Worm (Caenorhabditis elegans) whole organism, L1 larva: Measurements from ENCODE around the gene srd-67.
A peak's percentile ranks its signal among the peaks of the same experiment; 100 is the strongest.
"Not testable (repeated sequence)": the region's sequence is repeated elsewhere in the genome, so short reads cannot be mapped to it uniquely, and the experiment has no call there.

ENCODE experiments used
- C34B4.2 ChIP-seq: sonication (generic microtip); optimal IDR thresholded peaks from 2 replicates; lab custom pipeline; 2017; ENCODE audit warnings: mild to moderate bottlenecking, missing genetic modification characterization, missing compliant biosample characterization
- Y116A8C.19 ChIP-seq: sonication (generic microtip); optimal IDR thresholded peaks from 2 replicates; lab custom pipeline; 2016; ENCODE audit warnings: missing compliant biosample characterization, missing genetic modification characterization, borderline replicate concordance
- alr-1 ChIP-seq: fragments of 200-800 bp; sonication (Bioruptor generic); optimal IDR thresholded peaks from 2 replicates; lab custom pipeline; 2018; ENCODE audit warnings: borderline replicate concordance, mild to moderate bottlenecking, missing genetic modification characterization, missing compliant biosample characterization
- blmp-1 ChIP-seq: fragments of 150-350 bp; optimal IDR thresholded peaks from 2 replicates; lab custom pipeline; 2014; ENCODE audit warnings: missing biosample characterization, missing genetic modification characterization
- ceh-8 ChIP-seq: fragments of 200-800 bp; sonication (Bioruptor generic); optimal IDR thresholded peaks from 2 replicates; lab custom pipeline; 2018; ENCODE audit warnings: mild to moderate bottlenecking, missing genetic modification characterization, moderate library complexity, missing compliant biosample characterization
- dpl-1 ChIP-seq, 3 experiments: fragments of 150-350 bp in 2 of 3; sonication (generic microtip) in 1 of 3; optimal IDR thresholded peaks; 2 replicates each; lab custom pipeline; 2014 to 2017; ENCODE audit warnings: missing biosample characterization in 3 of 3, missing genetic modification characterization in 3 of 3, missing genetic modification reagents in 3 of 3
- dsc-1 ChIP-seq: sonication (generic microtip); optimal IDR thresholded peaks from 2 replicates; lab custom pipeline; 2016; ENCODE audit warnings: mild to moderate bottlenecking, missing genetic modification characterization, missing compliant biosample characterization
- efl-1 ChIP-seq, 4 experiments: fragments of 150-350 bp; optimal IDR thresholded peaks in 3 of 4; peaks in 1 of 4; 1 replicate in 1 of 4; 2 replicates in 3 of 4; lab custom pipeline; 2014; ENCODE audit warnings: missing biosample characterization in 2 of 4, missing genetic modification characterization in 2 of 4, missing genetic modification reagents in 2 of 4
- elt-2 ChIP-seq: sonication (generic microtip); optimal IDR thresholded peaks from 2 replicates; lab custom pipeline; 2016; ENCODE audit warnings: missing genetic modification characterization, mild to moderate bottlenecking, inconsistent platforms, missing compliant biosample characterization, missing genetic modification reagents
- fkh-8 ChIP-seq: sonication (generic microtip); optimal IDR thresholded peaks from 2 replicates; lab custom pipeline; 2016; ENCODE audit warnings: mild to moderate bottlenecking, missing genetic modification characterization, missing compliant biosample characterization
- jun-1 ChIP-seq: fragments of 150-350 bp; optimal IDR thresholded peaks from 2 replicates; lab custom pipeline; 2014; ENCODE audit warnings: missing biosample characterization, missing genetic modification reagents, missing genetic modification characterization
- mdl-1 ChIP-seq, 2 experiments: fragments of 150-350 bp; optimal IDR thresholded peaks; 2 replicates each; lab custom pipeline; 2014 to 2017; ENCODE audit warnings: missing biosample characterization in 2 of 2, missing genetic modification characterization in 2 of 2, inconsistent platforms in 1 of 2
- mep-1 ChIP-seq: fragments of 150-350 bp; optimal IDR thresholded peaks from 2 replicates; lab custom pipeline; 2014; ENCODE audit warnings: missing biosample characterization, missing genetic modification characterization
- nhr-19 ChIP-seq: fragments of 200-800 bp; sonication (Bioruptor generic); conservative IDR thresholded peaks from 2 replicates; pipeline ENCODE4 v1.3.6; 2022; ENCODE audit warnings: missing genetic modification characterization, missing compliant biosample characterization
- nhr-71 ChIP-seq: sonication (generic microtip); optimal IDR thresholded peaks from 2 replicates; lab custom pipeline; 2016; ENCODE audit warnings: mild to moderate bottlenecking, missing genetic modification characterization, moderate library complexity, missing compliant biosample characterization
- pax-3 ChIP-seq: fragments of 200-800 bp; sonication (Bioruptor generic); optimal IDR thresholded peaks from 2 replicates; lab custom pipeline; 2018; ENCODE audit warnings: mild to moderate bottlenecking, missing genetic modification characterization, moderate library complexity, missing compliant biosample characterization
- pqm-1 ChIP-seq: sonication (generic microtip); optimal IDR thresholded peaks from 3 replicates; lab custom pipeline; 2017; ENCODE audit warnings: missing biosample characterization, missing genetic modification characterization
- rnt-1 ChIP-seq: sonication (generic microtip); optimal IDR thresholded peaks from 2 replicates; lab custom pipeline; 2016; ENCODE audit warnings: mild to moderate bottlenecking, missing genetic modification characterization, moderate library complexity, missing compliant biosample characterization
- snpc-4 ChIP-seq: fragments of 150-350 bp; optimal IDR thresholded peaks from 2 replicates; lab custom pipeline; 2014; ENCODE audit warnings: missing biosample characterization, missing genetic modification characterization
- tlp-1 ChIP-seq: fragments of 150-350 bp; optimal IDR thresholded peaks from 2 replicates; lab custom pipeline; 2014; ENCODE audit warnings: missing biosample characterization, missing genetic modification characterization
- unc-130 ChIP-seq: fragments of 150-350 bp; optimal IDR thresholded peaks from 2 replicates; lab custom pipeline; 2017; ENCODE audit warnings: missing biosample characterization, missing genetic modification characterization, inconsistent platforms
- unc-30 ChIP-seq: sonication (generic microtip); optimal IDR thresholded peaks from 2 replicates; lab custom pipeline; 2017; ENCODE audit warnings: missing biosample characterization, missing genetic modification characterization
- unc-98 ChIP-seq: fragments of 200-800 bp; sonication (Bioruptor generic); IDR thresholded peaks from 2 replicates; pipeline ENCODE4 v1.3.6; 2022; ENCODE audit warnings: missing genetic modification characterization, missing compliant biosample characterization
- vab-15 ChIP-seq: sonication (generic microtip); optimal IDR thresholded peaks from 2 replicates; lab custom pipeline; 2017; ENCODE audit warnings: missing genotype, mild to moderate bottlenecking, missing genetic modification characterization, missing compliant biosample characterization
- xbp-1 ChIP-seq: sonication (generic microtip); optimal IDR thresholded peaks from 2 replicates; lab custom pipeline; 2016; ENCODE audit warnings: missing genetic modification characterization, missing compliant biosample characterization

srd-67 gene

ce11 chrIII:2271016-2271590, 25.5 kb upstream of the srd-67 start:
- TF ChIP-seq efl-1 (optimal IDR thresholded peaks at IDR 0.05; lab: Kevin White, UChicago) (peak in 1 of 2 experiments; percentile 50), efl-1 (GFP tag; optimal IDR thresholded peaks at IDR 0.05 in 1 of 2; lab: Kevin White, UChicago) (peak; percentile 32 to 93), dpl-1 (GFP tag; optimal IDR thresholded peaks at IDR 0.05; lab: Kevin White, UChicago) (peak in 1 of 3 experiments; percentile 3)

- TF ChIP-seq ceh-8 (GFP tag; lab: Kevin White, UChicago) (no peak), pqm-1 (peak; percentile 16), elt-2 (tag; lab: Kevin White, UChicago) (peak; percentile 76)
Measured at ce11 chrIII:2265986-2266701, 20.5 kb upstream of the srd-67 start, which contains the start of gene fbxa-9. Gene fbxa-9 (plus strand): TSS chrIII:2266651.

- TF ChIP-seq vab-15 (tag; lab: Kevin White, UChicago) (no peak), efl-1 (optimal IDR thresholded peaks at IDR 0.05; lab: Kevin White, UChicago) (no peak), efl-1 (GFP tag; optimal IDR thresholded peaks at IDR 0.05 in 1 of 2; lab: Kevin White, UChicago) (peak in 1 of 2 experiments; percentile 72), rnt-1 (tag; lab: Kevin White, UChicago) (no peak)
Measured at ce11 chrIII:2262942-2263341, 17.3 kb upstream of the srd-67 start, which contains the start of gene Y54F10BM.6. Gene Y54F10BM.6 (plus strand): TSS chrIII:2263242.

- TF ChIP-seq fkh-8 (tag; lab: Kevin White, UChicago); Y116A8C.19; C34B4.2 (tag; lab: Kevin White, UChicago): not testable (repeated sequence)
Measured at ce11 chrIII:2261353-2261752, 15.7 kb upstream of the srd-67 start, which contains the start of gene fbxa-42. Gene fbxa-42 (minus strand): TSS chrIII:2261453.

- no peak for TF ChIP-seq fkh-8 (tag; lab: Kevin White, UChicago)
- TF ChIP-seq alr-1 (tag; lab: Kevin White, UChicago): no peak
- TF ChIP-seq efl-1 (optimal IDR thresholded peaks at IDR 0.05; lab: Kevin White, UChicago): no peak
- peak in 1 of 2 experiments; percentile 92 for TF ChIP-seq efl-1 (GFP tag; optimal IDR thresholded peaks at IDR 0.05 in 1 of 2; lab: Kevin White, UChicago)
- TF ChIP-seq snpc-4: no peak
Measured at ce11 chrIII:2259329-2259728, 13.7 kb upstream of the srd-67 start.

- TF ChIP-seq blmp-1 (tag; lab: Kevin White, UChicago) (no peak), efl-1 (optimal IDR thresholded peaks at IDR 0.05; lab: Kevin White, UChicago) (no peak), efl-1 (GFP tag; optimal IDR thresholded peaks at IDR 0.05 in 1 of 2; lab: Kevin White, UChicago) (peak in 1 of 2 experiments; percentile 52)
Measured at ce11 chrIII:2258863-2259262, 13.2 kb upstream of the srd-67 start, which contains the start of gene fbxa-43. Gene fbxa-43 (minus strand): TSS chrIII:2258963.

ce11 chrIII:2255522-2255921, 9.9 kb upstream of the srd-67 start, which contains the start of gene fbxa-71:
Gene fbxa-71 (plus strand): TSS chrIII:2255822.
- TF ChIP-seq dsc-1 (no peak), unc-30 (tag; lab: Kevin White, UChicago) (no peak), tlp-1 (tag; lab: Kevin White, UChicago) (no peak), rnt-1 (tag; lab: Kevin White, UChicago) (no peak), unc-130 (tag; lab: Kevin White, UChicago) (no peak), xbp-1 (no peak), blmp-1 (tag; lab: Kevin White, UChicago) (no peak), snpc-4 (no peak), mdl-1 (tag; optimal IDR thresholded peaks at IDR 0.05; lab: Kevin White, UChicago) (no peak), pax-3 (tag; lab: Kevin White, UChicago) (no peak), nhr-71 (no peak), dpl-1 (GFP tag; optimal IDR thresholded peaks at IDR 0.05; lab: Kevin White, UChicago) (no peak), nhr-19 (GFP tag; lab: Robert Waterston, UW) (no peak), unc-98 (no peak), jun-1 (tag; lab: Kevin White, UChicago) (no peak), mep-1 (tag; lab: Kevin White, UChicago) (no peak)
- TF ChIP-seq, all 84 proteins: peak for 0
